Fruit fly (Drosophila melanogaster) whole organism, embryonic: ENCODE measurements around the gene ATP7.

Experiments
- Atf-2 ChIP-seq: fragments of 200-800 bp; sonication (Bioruptor generic); optimal IDR thresholded peaks from 2 replicates; lab custom pipeline; 2016; ENCODE audit warnings: missing biosample characterization, missing genetic modification characterization
- CG10209 ChIP-seq: fragments of 200-800 bp; sonication (Bioruptor generic); optimal IDR thresholded peaks from 3 replicates; lab custom pipeline; 2017; ENCODE audit warnings: missing biosample characterization, mild to moderate bottlenecking, missing genetic modification characterization, missing genetic modification reagents
- CG11085 ChIP-seq: fragments of 200-800 bp; sonication (Bioruptor generic); IDR thresholded peaks from 2 replicates; pipeline ENCODE4 v1.3.6; 2022; ENCODE audit warnings: missing biosample characterization, missing genetic modification characterization
- CG11504 ChIP-seq: fragments of 200-800 bp; sonication (Bioruptor generic); optimal IDR thresholded peaks from 3 replicates; lab custom pipeline; 2019; ENCODE audit warnings: missing biosample characterization, mild to moderate bottlenecking, missing genetic modification characterization, moderate library complexity
- CG12299 ChIP-seq: fragments of 200-800 bp; sonication (Bioruptor generic); optimal IDR thresholded peaks from 2 replicates; lab custom pipeline; 2018; ENCODE audit warnings: missing biosample characterization, mild to moderate bottlenecking, missing genetic modification characterization
- CG13424 ChIP-seq: fragments of 200-800 bp; sonication (Bioruptor generic); optimal IDR thresholded peaks from 2 replicates; lab custom pipeline; 2019; ENCODE audit warnings: missing biosample characterization, mild to moderate bottlenecking, missing genetic modification characterization, moderate library complexity
- CG14860 ChIP-seq: fragments of 200-800 bp; sonication (Bioruptor generic); IDR thresholded peaks from 3 replicates; pipeline ENCODE4 v1.3.6; 2022; ENCODE audit warnings: missing biosample characterization, missing genetic modification characterization; ENCODE audit not compliant: partially characterized antibody
- CG16863 ChIP-seq: fragments of 200-800 bp; sonication (Bioruptor generic); optimal IDR thresholded peaks from 3 replicates; lab custom pipeline; 2016; ENCODE audit warnings: missing biosample characterization, missing genetic modification characterization
- CG17802 ChIP-seq: fragments of 200-800 bp; sonication (Bioruptor generic); optimal IDR thresholded peaks from 2 replicates; lab custom pipeline; 2018; ENCODE audit warnings: missing biosample characterization, mild to moderate bottlenecking, missing genetic modification characterization, moderate library complexity
- CG1792 ChIP-seq: fragments of 200-800 bp; sonication (Bioruptor generic); optimal IDR thresholded peaks from 2 replicates; lab custom pipeline; 2016; ENCODE audit warnings: missing biosample characterization, missing genetic modification characterization
- CG18262 ChIP-seq: fragments of 200-800 bp; optimal IDR thresholded peaks from 3 replicates; lab custom pipeline; 2019; ENCODE audit warnings: missing biosample characterization, mild to moderate bottlenecking, missing genetic modification characterization, moderate library complexity
- CG31365 ChIP-seq: fragments of 200-800 bp; sonication (Bioruptor generic); optimal IDR thresholded peaks from 2 replicates; lab custom pipeline; 2018; ENCODE audit warnings: missing biosample characterization, mild to moderate bottlenecking, missing genetic modification characterization
- CG31441 ChIP-seq: fragments of 200-800 bp; sonication (Bioruptor generic); IDR thresholded peaks from 2 replicates; pipeline ENCODE4 v1.3.6; 2022; ENCODE audit warnings: missing biosample characterization, missing genetic modification characterization
- CG3163 ChIP-seq: fragments of 200-800 bp; sonication (Bioruptor generic); optimal IDR thresholded peaks from 3 replicates; lab custom pipeline; 2016; ENCODE audit warnings: missing biosample characterization, missing genetic modification characterization
- CG32532 ChIP-seq: fragments of 200-800 bp; sonication (Bioruptor generic); IDR thresholded peaks from 2 replicates; pipeline ENCODE4 v1.3.6; 2022; ENCODE audit warnings: missing biosample characterization, missing genetic modification characterization
- CG6854 ChIP-seq: fragments of 200-800 bp; sonication (Bioruptor generic); optimal IDR thresholded peaks from 3 replicates; lab custom pipeline; 2017; ENCODE audit warnings: missing biosample characterization, mild to moderate bottlenecking, missing genetic modification characterization
- CG7839 ChIP-seq: fragments of 200-800 bp; sonication (Bioruptor generic); optimal IDR thresholded peaks from 3 replicates; lab custom pipeline; 2018; ENCODE audit warnings: missing biosample characterization, mild to moderate bottlenecking, missing genetic modification characterization, moderate library complexity
- CG7928 ChIP-seq: fragments of 200-800 bp; sonication (Bioruptor generic); optimal IDR thresholded peaks from 2 replicates; lab custom pipeline; 2017; ENCODE audit warnings: missing biosample characterization, mild to moderate bottlenecking, missing genetic modification characterization
- CG7963 ChIP-seq: fragments of 200-800 bp; sonication (Bioruptor generic); IDR thresholded peaks from 3 replicates; pipeline ENCODE4 v1.3.6; 2022; ENCODE audit warnings: missing biosample characterization, missing genetic modification characterization; ENCODE audit not compliant: partially characterized antibody
- CG8089 ChIP-seq: fragments of 200-800 bp; sonication (Bioruptor generic); optimal IDR thresholded peaks from 3 replicates; lab custom pipeline; 2016; ENCODE audit warnings: missing biosample characterization, missing genetic modification characterization
- Chrac-16 ChIP-seq: fragments of 200-800 bp; sonication (Bioruptor generic); optimal IDR thresholded peaks from 3 replicates; lab custom pipeline; 2016; ENCODE audit warnings: missing biosample characterization, missing genetic modification characterization
- Dp ChIP-seq: fragments of 200-800 bp; sonication (Bioruptor generic); optimal IDR thresholded peaks from 2 replicates; lab custom pipeline; 2018; ENCODE audit warnings: missing biosample characterization, mild to moderate bottlenecking, missing genetic modification characterization, moderate library complexity
- Elba2 ChIP-seq: fragments of 200-800 bp; sonication (Bioruptor generic); optimal IDR thresholded peaks from 3 replicates; lab custom pipeline; 2016; ENCODE audit warnings: missing biosample characterization, missing genetic modification characterization
- Hr39 ChIP-seq: fragments of >200 bp; optimal IDR thresholded peaks from 2 replicates; lab custom pipeline; 2017
- Optix ChIP-seq: fragments of 200-800 bp; sonication (Bioruptor generic); IDR thresholded peaks from 3 replicates; pipeline ENCODE4 v1.3.6; 2022; ENCODE audit warnings: missing biosample characterization, missing genetic modification characterization
- Sry-δ ChIP-seq: fragments of 200-800 bp; sonication (Bioruptor generic); optimal IDR thresholded peaks from 2 replicates; lab custom pipeline; 2016; ENCODE audit warnings: missing biosample characterization, missing genetic modification characterization
- TFAM ChIP-seq: fragments of 200-800 bp; sonication (Bioruptor generic); optimal IDR thresholded peaks from 2 replicates; lab custom pipeline; 2017; ENCODE audit warnings: missing biosample characterization, missing genetic modification characterization, inconsistent platforms
- Trl ChIP-seq, 3 experiments: fragments of >200 bp in 2 of 3; fragments of 200-800 bp in 1 of 3; sonication (Bioruptor generic) in 1 of 3; optimal IDR thresholded peaks; 2 replicates in 1 of 3; 3 replicates in 2 of 3; lab custom pipeline; 2016 to 2017; ENCODE audit warnings: missing biosample characterization in 1 of 3, missing genetic modification characterization in 1 of 3
- ap ChIP-seq: fragments of 200-800 bp; sonication (Bioruptor generic); IDR thresholded peaks from 2 replicates; pipeline ENCODE4 v1.3.6; 2022; ENCODE audit warnings: missing biosample characterization, missing genetic modification characterization
- ato ChIP-seq: fragments of 200-800 bp; sonication (Bioruptor generic); IDR thresholded peaks from 2 replicates; pipeline ENCODE4 v1.3.6; 2022; ENCODE audit warnings: missing biosample characterization, missing genetic modification characterization; ENCODE audit not compliant: partially characterized antibody
- bcd ChIP-seq: fragments of 200-800 bp; sonication (Bioruptor generic); optimal IDR thresholded peaks from 2 replicates; lab custom pipeline; 2017; ENCODE audit warnings: missing biosample characterization, mild to moderate bottlenecking, missing genetic modification characterization
- btn ChIP-seq: fragments of 200-800 bp; sonication (Bioruptor generic); optimal IDR thresholded peaks from 2 replicates; lab custom pipeline; 2016; ENCODE audit warnings: missing biosample characterization, missing genetic modification characterization
- croc ChIP-seq: fragments of 200-800 bp; sonication (Bioruptor generic); conservative IDR thresholded peaks from 3 replicates; pipeline ENCODE4 v1.3.6; 2022; ENCODE audit warnings: missing biosample characterization, missing genetic modification characterization
- cwo ChIP-seq: fragments of 200-800 bp; sonication (Bioruptor generic); optimal IDR thresholded peaks from 3 replicates; lab custom pipeline; 2017; ENCODE audit warnings: missing biosample characterization, missing genetic modification characterization, mild to moderate bottlenecking, moderate library complexity, missing genetic modification reagents
- fd102C ChIP-seq: fragments of 200-800 bp; sonication (Bioruptor generic); optimal IDR thresholded peaks from 2 replicates; lab custom pipeline; 2018; ENCODE audit warnings: missing biosample characterization, mild to moderate bottlenecking, missing genetic modification characterization, moderate library complexity
- fd3F ChIP-seq: fragments of 200-800 bp; sonication (Bioruptor generic); optimal IDR thresholded peaks from 2 replicates; lab custom pipeline; 2018; ENCODE audit warnings: missing biosample characterization, mild to moderate bottlenecking, missing genetic modification characterization, moderate library complexity
- gfzf ChIP-seq: fragments of 200-800 bp; sonication (Bioruptor generic); optimal IDR thresholded peaks from 2 replicates; lab custom pipeline; 2016; ENCODE audit warnings: missing biosample characterization, mild to moderate bottlenecking, missing genetic modification characterization, moderate library complexity
- klu ChIP-seq: fragments of 200-800 bp; sonication (Bioruptor generic); IDR thresholded peaks from 2 replicates; pipeline ENCODE4 v1.3.6; 2022; ENCODE audit warnings: missing biosample characterization, missing genetic modification characterization
- lab ChIP-seq: fragments of 200-800 bp; sonication (Bioruptor generic); optimal IDR thresholded peaks from 3 replicates; lab custom pipeline; 2017; ENCODE audit warnings: missing biosample characterization, missing genetic modification characterization, mild to moderate bottlenecking, moderate library complexity, missing genetic modification reagents
- luna ChIP-seq: fragments of 200-800 bp; sonication (Bioruptor generic); optimal IDR thresholded peaks from 2 replicates; lab custom pipeline; 2016; ENCODE audit warnings: missing biosample characterization, missing genetic modification characterization
- mld ChIP-seq: fragments of 200-800 bp; sonication (Bioruptor generic); IDR thresholded peaks from 3 replicates; pipeline ENCODE4 v1.3.6; 2022; ENCODE audit warnings: missing biosample characterization, missing genetic modification characterization; ENCODE audit not compliant: partially characterized antibody
- pita ChIP-seq: fragments of 200-800 bp; sonication (Bioruptor generic); optimal IDR thresholded peaks from 2 replicates; lab custom pipeline; 2017; ENCODE audit warnings: missing biosample characterization, mild to moderate bottlenecking, missing genetic modification characterization
- pnt ChIP-seq: fragments of 200-800 bp; sonication (Bioruptor generic); optimal IDR thresholded peaks from 3 replicates; lab custom pipeline; 2016; ENCODE audit warnings: missing biosample characterization, missing genetic modification characterization
- prd ChIP-seq, 3 experiments: fragments of >200 bp in 2 of 3; fragments of 200-800 bp in 1 of 3; sonication (Bioruptor generic) in 1 of 3; optimal IDR thresholded peaks in 2 of 3; IDR thresholded peaks in 1 of 3; 2 replicates in 2 of 3; 3 replicates in 1 of 3; pipeline versions ENCODE4 v1.3.6 to Lab custom; 2017 to 2022; ENCODE audit warnings: missing biosample characterization in 1 of 3, missing genetic modification characterization in 1 of 3
- slou ChIP-seq: fragments of 200-800 bp; sonication (Bioruptor generic); optimal IDR thresholded peaks from 3 replicates; lab custom pipeline; 2016; ENCODE audit warnings: missing biosample characterization, missing genetic modification characterization
- sug ChIP-seq: fragments of 200-800 bp; optimal IDR thresholded peaks from 2 replicates; lab custom pipeline; 2019; ENCODE audit warnings: missing biosample characterization, mild to moderate bottlenecking, missing genetic modification characterization, moderate library complexity
- unpg ChIP-seq: fragments of 200-800 bp; sonication (Bioruptor generic); optimal IDR thresholded peaks from 3 replicates; lab custom pipeline; 2018; ENCODE audit warnings: missing biosample characterization, mild to moderate bottlenecking, missing genetic modification characterization, moderate library complexity
- zen2 ChIP-seq: fragments of 200-800 bp; sonication (Bioruptor generic); IDR thresholded peaks from 3 replicates; pipeline ENCODE4 v1.3.6; 2022; ENCODE audit warnings: missing biosample characterization, missing genetic modification characterization; ENCODE audit not compliant: partially characterized antibody

Gene ATP7

DNA sequence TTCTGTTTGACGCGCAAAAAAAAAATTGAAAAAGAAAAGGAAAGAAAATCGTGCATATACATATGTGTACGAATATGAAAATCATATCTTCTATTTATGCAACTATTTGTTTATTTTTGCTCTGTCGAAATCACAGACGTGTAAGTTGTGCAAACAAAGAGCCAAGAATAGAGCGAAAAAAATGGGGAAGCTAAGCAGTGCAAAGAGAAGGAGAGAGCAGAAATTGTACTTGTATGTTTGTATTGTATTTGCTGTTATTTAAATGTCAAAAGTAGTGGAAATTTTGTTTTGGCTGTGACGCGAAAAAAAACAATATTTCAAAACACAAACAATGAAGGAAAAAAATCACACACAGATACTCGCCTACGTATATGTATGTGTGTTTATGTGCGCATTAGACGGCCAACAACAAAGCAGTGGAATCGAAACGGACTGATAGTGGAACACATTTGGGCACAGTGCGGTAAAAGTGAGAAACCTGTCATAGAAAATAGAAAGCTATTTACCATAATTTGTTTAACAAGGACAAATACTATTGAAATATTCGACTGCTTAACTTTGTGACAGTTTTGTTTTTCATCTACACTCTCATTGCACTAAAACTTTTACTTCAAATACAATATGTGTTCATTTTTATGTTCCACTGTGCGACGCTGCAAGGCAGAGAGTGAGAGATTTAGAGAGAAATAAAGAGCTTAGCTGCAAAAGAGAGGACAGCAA lies 36.6 kb upstream of the ATP7 start (continued):
- TF ChIP-seq btn (GFP tag; lab: Kevin White, UChicago) (peak; percentile 90), unpg (GFP tag; lab: Kevin White, UChicago) (peak; percentile 97), CG1792 (peak; percentile 84), fd3F (GFP tag; lab: Kevin White, UChicago) (peak; percentile 86), CG8089 (GFP tag; lab: Kevin White, UChicago) (peak; percentile 95), CG16863 (GFP tag; lab: Kevin White, UChicago) (peak; percentile 95), Elba2 (peak; percentile 21), CG6854 (GFP tag; lab: Kevin White, UChicago) (peak; percentile 84), Sry-δ (GFP tag; lab: Kevin White, UChicago) (peak; percentile 58), CG32532 (GFP tag; lab: Robert Waterston, UW) (peak; percentile 93), CG31365 (tag; lab: Kevin White, UChicago) (peak; percentile 85), fd102C (peak; percentile 70), zen2 (no peak), CG7839 (tag; lab: Kevin White, UChicago) (peak; percentile 95), CG11085 (GFP tag; lab: Robert Waterston, UW) (peak; percentile 85), slou (GFP tag; lab: Kevin White, UChicago) (peak; percentile 83), CG17802 (tag; lab: Kevin White, UChicago) (peak; percentile 69), pita (GFP tag; lab: Kevin White, UChicago) (no peak), ap (GFP tag; lab: Robert Waterston, UW) (peak; percentile 92), Optix (peak; percentile 94), CG11504 (tag; lab: Kevin White, UChicago) (peak; percentile 94), ato (no peak), luna (GFP tag; lab: Kevin White, UChicago) (peak; percentile 77), croc (GFP tag; lab: Robert Waterston, UW) (peak; percentile 87), CG18262 (tag; lab: Kevin White, UChicago) (peak; percentile 95), Atf-2 (GFP tag; lab: Kevin White, UChicago) (peak; percentile 96), cwo (GFP tag; lab: Kevin White, UChicago) (peak; percentile 91), CG3163 (GFP tag; lab: Kevin White, UChicago) (peak; percentile 89), Hr39 (no peak), mld (GFP tag; lab: Robert Waterston, UW) (no peak), CG7963 (GFP tag; lab: Robert Waterston, UW) (0 out of 3 replicates have a peak, but pooled peaks have one; percentile 19), bcd (GFP tag; lab: Kevin White, UChicago) (peak; percentile 89), Chrac-16 (GFP tag; lab: Kevin White, UChicago) (peak; percentile 95), CG14860 (GFP tag; lab: Robert Waterston, UW) (peak; percentile 61), klu (GFP tag; lab: Robert Waterston, UW) (peak; percentile 82), Trl (optimal IDR thresholded peaks at IDR 0.05; lab: Kevin White, UChicago) (peak in 1 of 2 experiments; percentile 87), Trl (GFP tag; optimal IDR thresholded peaks at IDR 0.05; lab: Kevin White, UChicago) (peak; percentile 96), prd (optimal IDR thresholded peaks at IDR 0.05; lab: Kevin White, UChicago) (no peak), prd (GFP tag; IDR thresholded peaks at IDR 0.05; lab: Robert Waterston, UW) (peak; percentile 96), CG31441 (GFP tag; lab: Robert Waterston, UW) (peak; percentile 95), sug (tag; lab: Kevin White, UChicago) (peak; percentile 76), pnt (GFP tag; lab: Kevin White, UChicago) (peak; percentile 93), CG10209 (GFP tag; lab: Kevin White, UChicago) (peak; percentile 93), Dp (peak; percentile 8), gfzf (GFP tag; lab: Kevin White, UChicago) (no peak), CG12299 (tag; lab: Kevin White, UChicago) (peak; percentile 88), CG13424 (tag; lab: Kevin White, UChicago) (peak; percentile 95), lab (GFP tag; lab: Kevin White, UChicago) (peak; percentile 96), TFAM (peak; percentile 85), CG7928 (peak; percentile 48)
